Fruit fly (Drosophila melanogaster) whole organism, embryonic: ENCODE results near the gene CG34269.
A peak's percentile ranks its signal among the peaks of the same experiment; 100 is the strongest.

Experiments used
- CG12236 ChIP-seq: fragments of 200-800 bp; sonication (Bioruptor generic); optimal IDR thresholded peaks from 2 replicates; lab custom pipeline; 2016; ENCODE audit warnings: missing biosample characterization, missing genetic modification characterization
- CG12769 ChIP-seq: fragments of 200-800 bp; sonication (Bioruptor generic); optimal IDR thresholded peaks from 2 replicates; lab custom pipeline; 2019; ENCODE audit warnings: missing biosample characterization, mild to moderate bottlenecking, missing genetic modification characterization, moderate library complexity
- CG13894 ChIP-seq: fragments of 200-800 bp; sonication (Bioruptor generic); optimal IDR thresholded peaks from 3 replicates; lab custom pipeline; 2018; ENCODE audit warnings: missing biosample characterization, mild to moderate bottlenecking, missing genetic modification characterization, moderate library complexity
- CG15011 ChIP-seq: fragments of 200-800 bp; sonication (Bioruptor generic); optimal IDR thresholded peaks from 3 replicates; lab custom pipeline; 2018; ENCODE audit warnings: missing biosample characterization, mild to moderate bottlenecking, missing genetic modification characterization
- CG1647 ChIP-seq: fragments of 200-800 bp; sonication (Bioruptor generic); optimal IDR thresholded peaks from 3 replicates; lab custom pipeline; 2016; ENCODE audit warnings: missing biosample characterization, missing genetic modification characterization
- CG17328 ChIP-seq: fragments of 200-800 bp; sonication (Bioruptor generic); IDR thresholded peaks from 2 replicates; pipeline ENCODE4 v1.3.6; 2022; ENCODE audit warnings: missing biosample characterization, missing genetic modification characterization
- CG2129 ChIP-seq: fragments of 200-800 bp; sonication (Bioruptor generic); IDR thresholded peaks from 2 replicates; pipeline ENCODE4 v1.3.6; 2022; ENCODE audit warnings: missing biosample characterization, missing genetic modification characterization; ENCODE audit not compliant: partially characterized antibody
- CG2875 ChIP-seq: fragments of 200-800 bp; sonication (Bioruptor generic); optimal IDR thresholded peaks from 2 replicates; lab custom pipeline; 2017; ENCODE audit warnings: missing biosample characterization, mild to moderate bottlenecking, missing genetic modification characterization, missing genetic modification reagents
- CG30403 ChIP-seq: fragments of 200-800 bp; sonication (Bioruptor generic); optimal IDR thresholded peaks from 3 replicates; lab custom pipeline; 2016; ENCODE audit warnings: missing biosample characterization, missing genetic modification characterization
- CG32532 ChIP-seq: fragments of 200-800 bp; sonication (Bioruptor generic); IDR thresholded peaks from 2 replicates; pipeline ENCODE4 v1.3.6; 2022; ENCODE audit warnings: missing biosample characterization, missing genetic modification characterization
- CG32767 ChIP-seq: fragments of 200-800 bp; sonication (Bioruptor generic); IDR thresholded peaks from 2 replicates; pipeline ENCODE4 v1.3.6; 2022; ENCODE audit warnings: missing biosample characterization, missing genetic modification characterization
- CG34376 ChIP-seq: fragments of 200-800 bp; sonication (Bioruptor generic); optimal IDR thresholded peaks from 2 replicates; lab custom pipeline; 2018; ENCODE audit warnings: missing biosample characterization, mild to moderate bottlenecking, missing genetic modification characterization
- CG4282 ChIP-seq: fragments of 200-800 bp; sonication (Bioruptor generic); optimal IDR thresholded peaks from 2 replicates; lab custom pipeline; 2016; ENCODE audit warnings: missing biosample characterization, missing genetic modification characterization
- CG43689 ChIP-seq: fragments of 200-800 bp; sonication (Bioruptor generic); IDR thresholded peaks from 2 replicates; pipeline ENCODE4 v1.3.6; 2022; ENCODE audit warnings: missing biosample characterization, missing genetic modification characterization
- CG4424 ChIP-seq: fragments of 200-800 bp; sonication (Bioruptor generic); optimal IDR thresholded peaks from 3 replicates; lab custom pipeline; 2016; ENCODE audit warnings: missing biosample characterization, missing genetic modification characterization
- CG8089 ChIP-seq: fragments of 200-800 bp; sonication (Bioruptor generic); optimal IDR thresholded peaks from 3 replicates; lab custom pipeline; 2016; ENCODE audit warnings: missing biosample characterization, missing genetic modification characterization
- CG8765 ChIP-seq: fragments of 200-800 bp; sonication (Bioruptor generic); IDR thresholded peaks from 2 replicates; pipeline ENCODE4 v1.3.6; 2022; ENCODE audit warnings: missing biosample characterization, missing genetic modification characterization
- Dref ChIP-seq: fragments of 200-800 bp; sonication (Bioruptor generic); IDR thresholded peaks from 2 replicates; pipeline ENCODE4 v1.3.6; 2022; ENCODE audit warnings: missing biosample characterization, missing genetic modification characterization
- Drgx ChIP-seq: fragments of 200-800 bp; sonication (Bioruptor generic); IDR thresholded peaks from 2 replicates; pipeline ENCODE4 v1.3.6; 2022; ENCODE audit warnings: missing biosample characterization, missing genetic modification characterization
- Eip74EF ChIP-seq, 2 experiments: fragments of 200-800 bp in 1 of 2; fragments of >200 bp in 1 of 2; sonication (Bioruptor generic) in 1 of 2; optimal IDR thresholded peaks; 2 replicates each; lab custom pipeline; 2017 to 2019; ENCODE audit warnings: missing biosample characterization in 2 of 2, missing genetic modification characterization in 2 of 2, mild to moderate bottlenecking in 1 of 2, moderate library complexity in 1 of 2
- HmgD ChIP-seq: fragments of 200-800 bp; sonication (Bioruptor generic); optimal IDR thresholded peaks from 3 replicates; lab custom pipeline; 2016; ENCODE audit warnings: missing biosample characterization, missing genetic modification characterization
- NC2β ChIP-seq: fragments of 200-800 bp; sonication (Bioruptor generic); optimal IDR thresholded peaks from 2 replicates; lab custom pipeline; 2016; ENCODE audit warnings: missing biosample characterization, missing genetic modification characterization
- Sox100B ChIP-seq: fragments of 200-800 bp; sonication (Bioruptor generic); optimal IDR thresholded peaks from 3 replicates; lab custom pipeline; 2018; ENCODE audit warnings: missing biosample characterization, mild to moderate bottlenecking, missing genetic modification characterization
- Stat92E ChIP-seq, 3 experiments: fragments of >200 bp in 2 of 3; fragments of 200-800 bp in 1 of 3; sonication (Bioruptor generic) in 1 of 3; optimal IDR thresholded peaks; 2 replicates each; lab custom pipeline; 2017 to 2019; ENCODE audit warnings: missing biosample characterization in 3 of 3, missing genetic modification characterization in 3 of 3, mild to moderate bottlenecking in 1 of 3, moderate library complexity in 1 of 3
- Taf1 ChIP-seq: fragments of 200-800 bp; sonication (Bioruptor generic); IDR thresholded peaks from 2 replicates; pipeline ENCODE4 v1.3.6; 2022; ENCODE audit warnings: missing biosample characterization, missing genetic modification characterization
- Vsx1 ChIP-seq: fragments of 200-800 bp; sonication (Bioruptor generic); optimal IDR thresholded peaks from 2 replicates; lab custom pipeline; 2017; ENCODE audit warnings: missing biosample characterization, mild to moderate bottlenecking, missing genetic modification characterization, missing genetic modification reagents
- chif ChIP-seq, 2 experiments: fragments of 200-800 bp; sonication (Bioruptor generic); optimal IDR thresholded peaks; 3 replicates each; lab custom pipeline; 2016; ENCODE audit warnings: missing biosample characterization in 2 of 2, missing genetic modification characterization in 2 of 2
- chinmo ChIP-seq: fragments of 200-800 bp; sonication (Bioruptor generic); IDR thresholded peaks from 4 replicates; pipeline ENCODE4 v1.3.6; 2022; ENCODE audit warnings: missing biosample characterization, missing genetic modification characterization; ENCODE audit not compliant: partially characterized antibody
- emc ChIP-seq: fragments of 200-800 bp; sonication (Bioruptor generic); optimal IDR thresholded peaks from 2 replicates; lab custom pipeline; 2016; ENCODE audit warnings: missing biosample characterization, missing genetic modification characterization
- eve ChIP-seq, 2 experiments: fragments of >200 bp; optimal IDR thresholded peaks; 2 replicates each; lab custom pipeline; 2017; ENCODE audit warnings: missing biosample characterization in 2 of 2, missing genetic modification characterization in 2 of 2
- gce ChIP-seq: fragments of 200-800 bp; sonication (Bioruptor generic); IDR thresholded peaks from 3 replicates; pipeline ENCODE4 v1.3.6; 2022; ENCODE audit warnings: missing biosample characterization, missing genetic modification characterization
- hth ChIP-seq: fragments of >200 bp; optimal IDR thresholded peaks from 2 replicates; lab custom pipeline; 2017; ENCODE audit warnings: inconsistent platforms
- mirr ChIP-seq: fragments of 200-800 bp; sonication (Bioruptor generic); optimal IDR thresholded peaks from 3 replicates; lab custom pipeline; 2018; ENCODE audit warnings: missing biosample characterization, mild to moderate bottlenecking, missing genetic modification characterization
- prd ChIP-seq, 3 experiments: fragments of >200 bp in 2 of 3; fragments of 200-800 bp in 1 of 3; sonication (Bioruptor generic) in 1 of 3; optimal IDR thresholded peaks in 2 of 3; IDR thresholded peaks in 1 of 3; 2 replicates in 2 of 3; 3 replicates in 1 of 3; pipeline versions ENCODE4 v1.3.6 to Lab custom; 2017 to 2022; ENCODE audit warnings: missing biosample characterization in 1 of 3, missing genetic modification characterization in 1 of 3
- sd ChIP-seq: fragments of 200-800 bp; sonication (Bioruptor generic); optimal IDR thresholded peaks from 3 replicates; lab custom pipeline; 2018; ENCODE audit warnings: missing biosample characterization, mild to moderate bottlenecking, missing genetic modification characterization, moderate library complexity
- seq ChIP-seq: fragments of 200-800 bp; sonication (Bioruptor generic); IDR thresholded peaks from 2 replicates; pipeline ENCODE4 v1.3.6; 2022; ENCODE audit warnings: missing biosample characterization, missing genetic modification characterization
- slou ChIP-seq: fragments of 200-800 bp; sonication (Bioruptor generic); optimal IDR thresholded peaks from 3 replicates; lab custom pipeline; 2016; ENCODE audit warnings: missing biosample characterization, missing genetic modification characterization
- stwl ChIP-seq: fragments of 200-800 bp; sonication (Bioruptor generic); optimal IDR thresholded peaks from 3 replicates; lab custom pipeline; 2018; ENCODE audit warnings: missing biosample characterization, mild to moderate bottlenecking, missing genetic modification characterization, moderate library complexity
- tll ChIP-seq, 2 experiments: fragments of 200-800 bp in 1 of 2; fragments of >200 bp in 1 of 2; sonication (Bioruptor generic) in 1 of 2; optimal IDR thresholded peaks; 2 replicates each; lab custom pipeline; 2017 to 2019; ENCODE audit warnings: missing biosample characterization in 2 of 2, missing genetic modification characterization in 2 of 2, mild to moderate bottlenecking in 1 of 2, moderate library complexity in 1 of 2
- unc-4 ChIP-seq: fragments of 200-800 bp; sonication (Bioruptor generic); IDR thresholded peaks from 2 replicates; pipeline ENCODE4 v1.3.6; 2022; ENCODE audit warnings: missing biosample characterization, missing genetic modification characterization; ENCODE audit not compliant: partially characterized antibody
- vvl ChIP-seq: fragments of 200-800 bp; sonication (Bioruptor generic); IDR thresholded peaks from 2 replicates; pipeline ENCODE4 v1.3.6; 2022; ENCODE audit warnings: missing biosample characterization, missing genetic modification characterization

CG34269 gene

dm6 chr3L:554577-554976 is 26.4 kb downstream of the CG34269 start (continued):
- no peak for TF ChIP-seq prd (optimal IDR thresholded peaks at IDR 0.05; lab: Kevin White, UChicago)
- TF ChIP-seq prd (GFP tag; IDR thresholded peaks at IDR 0.05; lab: Robert Waterston, UW), result peak; percentile 79
- no peak for TF ChIP-seq CG12236 (GFP tag; lab: Kevin White, UChicago)
- TF ChIP-seq hth (lab: Kevin White, UChicago), result no peak
- no peak for TF ChIP-seq CG15011
- TF ChIP-seq CG34376 (GFP tag; lab: Kevin White, UChicago), result no peak
- TF ChIP-seq CG8089 (GFP tag; lab: Kevin White, UChicago), result peak; percentile 11
- TF ChIP-seq CG2875, result peak; percentile 0
- TF ChIP-seq emc (GFP tag; lab: Kevin White, UChicago), result no peak
- TF ChIP-seq CG4282, result no peak
- TF ChIP-seq Dref (GFP tag; lab: Robert Waterston, UW), result no peak
- no peak for TF ChIP-seq NC2β (GFP tag; lab: Kevin White, UChicago)
- TF ChIP-seq stwl (tag; lab: Kevin White, UChicago), result no peak
- no peak for TF ChIP-seq CG2129
- no peak for TF ChIP-seq CG43689
- peak; percentile 80 for TF ChIP-seq vvl
- no peak for TF ChIP-seq Stat92E (GFP tag; optimal IDR thresholded peaks at IDR 0.05; lab: Kevin White, UChicago)
- peak; percentile 57 for TF ChIP-seq CG30403 (GFP tag; lab: Kevin White, UChicago)
- no peak for TF ChIP-seq eve (GFP tag; optimal IDR thresholded peaks at IDR 0.05; lab: Kevin White, UChicago)
- peak; percentile 51; the same call in 1 of the 2 replicates for TF ChIP-seq CG17328 (GFP tag; lab: Robert Waterston, UW)
- TF ChIP-seq seq, result no peak
- peak; percentile 31 for TF ChIP-seq CG4424
- no peak for TF ChIP-seq tll (GFP tag; optimal IDR thresholded peaks at IDR 0.05; lab: Kevin White, UChicago)
- no peak for TF ChIP-seq HmgD (GFP tag; lab: Kevin White, UChicago)
- peak; percentile 6 for TF ChIP-seq slou (GFP tag; lab: Kevin White, UChicago)
- TF ChIP-seq Vsx1 (GFP tag; lab: Kevin White, UChicago), result no peak
- TF ChIP-seq CG32767, result 0 out of 2 replicates have a peak, but pooled peaks have one; percentile 33
- TF ChIP-seq CG32532 (GFP tag; lab: Robert Waterston, UW), result peak; percentile 74
- TF ChIP-seq CG8765 (GFP tag; lab: Robert Waterston, UW), result no peak
- TF ChIP-seq Drgx (GFP tag; lab: Robert Waterston, UW), result peak; percentile 74
- no peak for TF ChIP-seq gce (GFP tag; lab: Robert Waterston, UW)

DNA sequence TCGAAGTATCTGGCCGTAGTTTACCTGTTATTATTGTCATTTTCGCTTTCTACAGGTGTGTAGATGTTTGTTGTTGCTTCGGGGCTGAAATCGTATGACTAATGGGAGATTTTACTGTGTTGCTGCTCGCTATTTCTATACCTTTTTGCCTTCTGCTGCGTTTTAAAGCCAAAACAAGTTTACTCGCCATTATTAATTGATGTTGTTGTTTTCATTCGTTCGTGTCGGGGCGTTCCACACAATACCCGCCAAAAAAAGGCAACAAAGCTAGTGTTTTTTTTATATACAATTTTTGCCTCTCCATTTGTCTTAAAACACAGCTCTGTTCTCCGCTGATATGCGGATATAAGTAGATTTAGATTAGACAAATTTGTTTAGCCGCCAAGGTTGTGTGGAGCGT is 27.2 kb downstream of the CG34269 start:
- no peak for TF ChIP-seq Taf1
- no peak for TF ChIP-seq Sox100B
- peak; percentile 82; the same call in 1 of the 4 replicates for TF ChIP-seq chinmo
- TF ChIP-seq CG12769 (tag; lab: Kevin White, UChicago), result peak; percentile 17
- no peak for TF ChIP-seq chif (GFP tag; optimal IDR thresholded peaks at IDR 0.05; lab: Kevin White, UChicago)
- TF ChIP-seq CG1647, result no peak
- TF ChIP-seq mirr (GFP tag; lab: Kevin White, UChicago), result peak; percentile 9
- peak; percentile 51 for TF ChIP-seq CG13894
- peak; percentile 47 for TF ChIP-seq sd (tag; lab: Kevin White, UChicago)
- TF ChIP-seq Eip74EF (GFP tag; optimal IDR thresholded peaks at IDR 0.05; lab: Kevin White, UChicago), result peak in 1 of 2 experiments; percentile 32
- no peak for TF ChIP-seq unc-4
- TF ChIP-seq CG32532 (GFP tag; lab: Robert Waterston, UW), result no peak
